Worm (Caenorhabditis elegans): ENCODE data around the gene R02D5.4.

DNA sequence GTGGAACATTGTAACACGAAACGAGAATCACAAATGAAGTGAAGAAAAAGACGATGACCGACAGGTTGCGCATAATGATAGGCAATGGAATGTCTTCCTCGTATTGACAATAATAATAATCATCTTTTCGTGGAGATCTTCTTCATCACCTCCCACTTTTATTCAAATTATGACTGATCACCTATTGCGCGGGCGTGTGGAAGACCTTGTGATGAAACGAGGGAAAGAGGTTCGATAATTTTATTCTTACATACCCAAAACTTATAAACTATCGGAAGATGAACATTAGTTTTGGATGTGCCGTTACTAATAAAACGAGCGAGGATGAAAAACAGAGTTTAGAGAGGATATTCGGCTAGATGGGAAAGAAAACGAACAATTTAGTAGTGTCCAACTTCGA, 38.6 kb upstream of the R02D5.4 start, which contains the start of gene C53A5.2:
- TF ChIP-seq ztf-11 (tag; optimal IDR thresholded peaks at IDR 0.05) (no peak), fos-1 (tag; optimal IDR thresholded peaks at IDR 0.05) (no peak), ZK337.2 (GFP tag; IDR thresholded peaks at IDR 0.05) (no peak), unc-39 (tag; optimal IDR thresholded peaks at IDR 0.05) (no peak), ztf-7 (tag; optimal IDR thresholded peaks at IDR 0.05) (no peak), nhr-237 (tag; optimal IDR thresholded peaks at IDR 0.05) (no peak)

Data from whole organism, L4 larva.